Fruit fly (Drosophila melanogaster): ENCODE measurements around the gene CG4497.

DNA sequence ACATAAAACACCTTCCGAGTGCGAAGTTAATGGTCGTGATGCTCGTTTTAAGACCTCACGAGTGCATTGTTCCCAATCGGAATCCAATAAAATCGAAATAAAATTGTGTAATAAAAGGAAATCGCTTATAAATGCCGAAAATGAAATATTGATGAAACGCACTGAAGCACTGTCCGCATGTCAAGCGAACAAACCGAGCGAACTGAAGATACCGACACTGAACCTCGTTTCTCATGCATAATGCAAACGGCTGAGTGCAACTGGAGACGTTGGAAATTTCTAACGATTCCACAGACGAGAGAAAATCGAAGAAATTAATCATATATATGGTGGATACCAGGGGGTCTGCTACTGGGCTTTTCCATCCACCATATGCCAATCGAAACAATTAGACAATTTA is 47.2 kb downstream of the CG4497 start:
- no peak for TF ChIP-seq CG8478 (optimal IDR thresholded peaks at IDR 0.05)
- TF ChIP-seq CTCF (optimal IDR thresholded peaks at IDR 0.05), result no peak
